Fruit fly (Drosophila melanogaster): ENCODE measurements around the gene CG13946.

Gene CG13946

DNA sequence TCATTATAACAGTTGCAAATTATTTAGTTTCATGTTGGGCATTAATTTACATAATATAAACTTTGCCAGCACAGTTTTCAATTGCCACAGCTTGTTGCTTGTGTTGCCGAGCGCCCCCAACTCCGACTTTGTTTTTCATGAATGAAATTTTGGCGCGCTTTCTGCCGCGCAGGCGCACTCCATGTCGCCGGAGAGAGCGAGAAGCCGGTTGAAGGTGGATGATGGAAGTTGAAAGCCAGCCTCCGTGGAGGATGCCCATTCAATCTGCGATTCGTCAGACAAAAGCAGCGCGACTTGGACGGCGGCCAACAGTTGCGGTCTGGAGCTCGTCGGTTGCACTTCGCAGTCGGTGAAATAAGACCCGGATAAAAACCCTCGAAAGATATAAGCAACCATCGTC, 26.0 kb upstream of the CG13946 start:
- TF ChIP-seq Deaf1 (tag; optimal IDR thresholded peaks at IDR 0.05) (peak; percentile 30), scrt (GFP tag; optimal IDR thresholded peaks at IDR 0.05) (peak; percentile 75), E2f2 (GFP tag; IDR thresholded peaks at IDR 0.05) (no peak), D (optimal IDR thresholded peaks at IDR 0.05) (no peak), D (GFP tag; optimal IDR thresholded peaks at IDR 0.05) (no peak), CG18599 (GFP tag; optimal IDR thresholded peaks at IDR 0.05) (peak; percentile 1), ewg (GFP tag; optimal IDR thresholded peaks at IDR 0.05) (peak; percentile 58), Hmr (GFP tag; optimal IDR thresholded peaks at IDR 0.05) (peak; percentile 16), CG6854 (GFP tag; optimal IDR thresholded peaks at IDR 0.05) (peak; percentile 1), CG15601 (tag; optimal IDR thresholded peaks at IDR 0.05) (peak; percentile 97), D19B (GFP tag; optimal IDR thresholded peaks at IDR 0.05) (no peak), lab (GFP tag; optimal IDR thresholded peaks at IDR 0.05) (peak; percentile 13)

DNA sequence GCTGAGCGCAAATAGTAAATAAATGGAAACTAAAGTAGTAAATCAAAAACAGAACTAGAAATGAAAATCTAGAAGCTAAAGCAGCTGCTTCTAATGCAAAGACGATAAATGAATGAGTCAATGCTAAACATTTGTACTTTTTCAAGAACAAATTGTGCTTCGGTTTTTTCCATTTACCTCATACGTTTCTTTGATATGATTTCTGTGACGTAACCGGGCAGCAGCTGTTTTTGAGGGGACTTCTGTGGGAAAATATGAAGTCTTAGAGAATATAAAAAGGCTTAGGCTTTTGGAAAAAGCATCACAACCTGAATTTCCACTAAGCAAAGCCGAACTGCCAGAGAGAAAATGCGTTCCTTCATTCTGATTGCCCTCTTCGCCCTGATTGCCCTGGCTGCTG, 3.1 kb upstream of the CG13946 start, which contains the start of gene CG12506:
Gene CG12506 (plus strand): TSS at position 301 of the 400 bp plus-strand sequence.
- TF ChIP-seq CG6813 (GFP tag; optimal IDR thresholded peaks at IDR 0.05) = no peak
- no peak for TF ChIP-seq luna (GFP tag; optimal IDR thresholded peaks at IDR 0.05)
- no peak for TF ChIP-seq CG11085 (GFP tag; IDR thresholded peaks at IDR 0.05)
- TF ChIP-seq Dref (GFP tag; IDR thresholded peaks at IDR 0.05) = 0 out of 2 replicates have a peak, but pooled peaks have one; percentile 5
- TF ChIP-seq CG1832 (GFP tag; optimal IDR thresholded peaks at IDR 0.05) = no peak
- TF ChIP-seq CG7556 (GFP tag; optimal IDR thresholded peaks at IDR 0.05) = no peak
- no peak for TF ChIP-seq Rx (GFP tag; IDR thresholded peaks at IDR 0.05)

DNA sequence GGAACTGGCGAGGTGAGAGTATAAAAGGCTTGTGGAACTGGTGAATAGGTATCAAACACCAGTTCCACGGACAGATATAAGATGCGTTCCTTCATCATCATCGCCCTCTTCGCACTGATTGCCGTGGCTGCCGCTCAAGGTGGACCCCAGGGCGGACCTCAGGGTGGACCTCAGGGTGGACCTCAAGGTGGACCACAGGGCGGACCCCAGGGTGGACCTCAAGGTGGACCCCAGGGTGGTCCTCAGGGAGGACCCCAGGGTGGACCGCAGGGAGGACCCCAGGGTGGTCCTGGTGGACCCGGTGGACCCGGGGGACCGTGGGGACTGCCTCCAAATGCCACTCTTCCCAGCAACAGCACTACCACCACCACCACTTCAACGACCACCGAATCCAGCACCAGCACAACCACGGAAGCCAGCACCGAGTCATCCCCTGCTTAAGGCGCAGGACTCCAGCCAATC, 2.8 kb downstream of the CG13946 start, which contains the start of gene CG13947:
Gene CG13947 (plus strand): TSS at position 51 of the 462 bp plus-strand sequence.
- peak; percentile 96 for TF ChIP-seq Hr39 (optimal IDR thresholded peaks at IDR 0.05)
- no peak for TF ChIP-seq kni (GFP tag; optimal IDR thresholded peaks at IDR 0.05)
- TF ChIP-seq CG11560 (tag; IDR thresholded peaks at IDR 0.05) = peak; percentile 11; the same call in 1 of the 3 replicates

DNA sequence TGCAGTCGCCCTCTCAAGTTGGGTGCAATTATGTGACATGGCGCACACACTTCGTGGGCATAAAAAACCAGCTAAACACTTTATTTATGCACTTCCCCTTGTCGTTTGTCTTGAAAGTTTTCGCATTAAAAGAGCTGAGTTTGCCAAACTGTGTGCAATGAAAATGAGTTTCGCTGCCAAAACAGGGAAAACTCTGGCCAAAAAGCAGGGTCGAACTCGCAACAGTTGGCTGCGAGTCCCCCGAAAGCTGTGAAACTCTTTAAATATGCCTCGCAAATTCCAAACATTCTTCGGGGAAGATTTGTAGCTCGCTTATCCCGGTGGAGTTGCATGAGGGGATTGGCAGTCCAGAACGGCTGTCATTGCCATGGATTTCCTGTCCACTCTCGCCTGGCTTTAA, 3.8 kb downstream of the CG13946 start, which contains the start of gene Gr21a:
Gene Gr21a (plus strand): TSS at position 301 of the 400 bp plus-strand sequence.
- TF ChIP-seq CG10565 (GFP tag; optimal IDR thresholded peaks at IDR 0.05) (no peak), gem (tag; optimal IDR thresholded peaks at IDR 0.05) (no peak), CG10209 (GFP tag; optimal IDR thresholded peaks at IDR 0.05) (no peak), CG11093 (GFP tag; IDR thresholded peaks at IDR 0.05) (no peak)

DNA sequence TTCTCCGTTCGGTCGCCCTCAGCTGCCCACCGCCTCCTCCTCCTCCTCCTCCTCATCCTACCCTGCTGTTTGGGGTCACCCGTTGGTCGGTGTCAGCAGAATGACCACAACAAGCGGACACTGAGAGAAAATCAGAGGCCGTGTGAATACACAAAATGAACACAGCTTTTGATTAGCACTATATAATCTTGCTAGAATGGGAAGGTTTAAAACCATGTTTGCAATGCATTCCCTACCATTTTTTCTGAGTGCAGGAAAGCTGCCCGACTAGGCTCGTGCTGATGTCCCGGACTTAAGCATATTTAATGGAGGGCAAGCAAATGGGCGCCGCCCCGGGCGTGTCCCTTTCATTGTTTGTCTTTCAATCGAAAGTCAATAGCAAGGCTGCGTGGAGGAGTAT, 4.5 kb downstream of the CG13946 start:
- TF ChIP-seq CG18599 (GFP tag; optimal IDR thresholded peaks at IDR 0.05) (peak; percentile 60), CG2120 (GFP tag; optimal IDR thresholded peaks at IDR 0.05) (peak; percentile 28), CG7372 (GFP tag; IDR thresholded peaks at IDR 0.05) (no peak), CG3847 (GFP tag; IDR thresholded peaks at IDR 0.05) (no peak), Hmr (GFP tag; optimal IDR thresholded peaks at IDR 0.05) (peak; percentile 33), Dbx (GFP tag; IDR thresholded peaks at IDR 0.05) (0 out of 3 replicates have a peak, but pooled peaks have one; percentile 21), CG15514 (GFP tag; optimal IDR thresholded peaks at IDR 0.05) (peak; percentile 12), CG2678 (tag; optimal IDR thresholded peaks at IDR 0.05) (peak; percentile 24), CG4820 (GFP tag; optimal IDR thresholded peaks at IDR 0.05) (no peak), lab (GFP tag; optimal IDR thresholded peaks at IDR 0.05) (peak; percentile 34), scrt (GFP tag; optimal IDR thresholded peaks at IDR 0.05) (no peak), slbo (GFP tag; IDR thresholded peaks at IDR 0.05) (peak; percentile 61), row (GFP tag; IDR thresholded peaks at IDR 0.05) (0 out of 3 replicates have a peak, but pooled peaks have one; percentile 29), CG9932 (GFP tag; IDR thresholded peaks at IDR 0.05) (0 out of 2 replicates have a peak, but pooled peaks have one; percentile 9), ham (GFP tag; IDR thresholded peaks at IDR 0.05) (no peak), Rfx (GFP tag; IDR thresholded peaks at IDR 0.05) (0 out of 2 replicates have a peak, but pooled peaks have one; percentile 22), CG12104 (GFP tag; optimal IDR thresholded peaks at IDR 0.05) (no peak), CG14441 (GFP tag; IDR thresholded peaks at IDR 0.05) (0 out of 2 replicates have a peak, but pooled peaks have one; percentile 27)

All from whole organism, embryonic.